Worm (Caenorhabditis elegans): ENCODE data around the gene B0454.5.

DNA sequence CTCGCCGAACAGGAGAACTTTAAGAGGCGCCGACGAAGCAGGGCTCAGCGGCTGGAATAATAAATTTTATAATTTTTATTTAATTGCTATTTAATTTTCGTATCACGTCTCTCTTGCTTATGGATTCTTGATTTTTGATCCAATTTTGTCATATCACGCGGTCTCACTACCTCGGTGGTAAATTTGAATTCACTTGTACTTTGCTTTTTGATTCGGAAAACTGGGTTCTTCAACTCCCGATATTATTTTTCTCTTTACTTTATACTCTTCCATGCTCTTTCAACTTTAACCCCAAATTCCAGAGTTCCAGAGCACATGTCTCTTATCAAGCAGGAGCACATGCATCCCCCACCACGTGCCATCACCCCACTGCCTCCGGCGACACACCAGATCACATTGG lies 35.0 kb upstream of the B0454.5 start, which contains the start of gene lido-11:
- no peak for TF ChIP-seq ama-1 (optimal IDR thresholded peaks at IDR 0.05)
- TF ChIP-seq hlh-30 (tag; optimal IDR thresholded peaks at IDR 0.05; ENCODE audit: insufficient read depth), result no peak
- no peak for TF ChIP-seq C08G9.2 (tag; optimal IDR thresholded peaks at IDR 0.05)
- no peak for TF ChIP-seq nhr-11 (tag; optimal IDR thresholded peaks at IDR 0.05)
- no peak for TF ChIP-seq unc-86 (tag; optimal IDR thresholded peaks at IDR 0.05)
- no peak for TF ChIP-seq fax-1 (tag; optimal IDR thresholded peaks at IDR 0.05)
- no peak for TF ChIP-seq dmd-4 (tag; optimal IDR thresholded peaks at IDR 0.05; ENCODE audit: borderline replicate concordance)
